Worm (Caenorhabditis elegans): Measurements from ENCODE around the gene str-87.

str-87 gene

DNA sequence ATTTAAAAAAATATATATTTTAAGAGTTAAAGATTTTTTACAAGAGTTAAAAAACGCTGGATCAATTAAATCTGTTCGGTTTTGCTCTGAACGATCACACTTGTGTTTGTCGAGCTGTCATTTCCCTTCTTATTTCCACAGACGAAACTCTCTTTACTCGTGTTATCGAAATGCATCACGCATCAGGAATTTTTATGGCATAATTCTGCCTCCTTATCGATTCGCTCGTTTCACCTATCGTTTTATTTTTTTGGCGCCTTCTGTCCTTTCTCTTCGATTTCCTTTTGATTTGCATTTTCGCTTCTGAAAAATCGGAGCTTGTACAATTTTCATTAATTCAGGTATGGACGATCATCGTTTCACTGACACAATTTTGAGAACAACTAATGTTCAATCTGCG, 39.6 kb downstream of the str-87 start:
- TF ChIP-seq dmd-4 (tag; optimal IDR thresholded peaks at IDR 0.05; ENCODE audit: borderline replicate concordance), result no peak
- TF ChIP-seq elt-4 (tag; optimal IDR thresholded peaks at IDR 0.05), result no peak
- no peak for TF ChIP-seq F13H6.1 (tag; optimal IDR thresholded peaks at IDR 0.05)
- TF ChIP-seq hlh-8 (tag; optimal IDR thresholded peaks at IDR 0.05), result no peak
- TF ChIP-seq pros-1 (tag; optimal IDR thresholded peaks at IDR 0.05), result no peak
- TF ChIP-seq sdc-2 (tag; optimal IDR thresholded peaks at IDR 0.05), result no peak
- TF ChIP-seq madf-2 (tag; optimal IDR thresholded peaks at IDR 0.05), result no peak
- no peak for TF ChIP-seq ceh-31 (tag; optimal IDR thresholded peaks at IDR 0.05)
- no peak for TF ChIP-seq ahr-1 (tag; optimal IDR thresholded peaks at IDR 0.05)
- no peak for TF ChIP-seq fkh-6 (tag; optimal IDR thresholded peaks at IDR 0.05)
- no peak for TF ChIP-seq K02D7.2 (tag; optimal IDR thresholded peaks at IDR 0.05)
- TF ChIP-seq unc-42 (tag; optimal IDR thresholded peaks at IDR 0.05), result no peak
- no peak for TF ChIP-seq lim-6 (tag; optimal IDR thresholded peaks at IDR 0.05)
- TF ChIP-seq unc-3 (GFP tag; conservative IDR thresholded peaks at IDR 0.05), result no peak
- TF ChIP-seq unc-3 (tag; optimal IDR thresholded peaks at IDR 0.05), result no peak
- TF ChIP-seq ceh-45 (GFP tag; IDR thresholded peaks at IDR 0.05), result no peak

DNA sequence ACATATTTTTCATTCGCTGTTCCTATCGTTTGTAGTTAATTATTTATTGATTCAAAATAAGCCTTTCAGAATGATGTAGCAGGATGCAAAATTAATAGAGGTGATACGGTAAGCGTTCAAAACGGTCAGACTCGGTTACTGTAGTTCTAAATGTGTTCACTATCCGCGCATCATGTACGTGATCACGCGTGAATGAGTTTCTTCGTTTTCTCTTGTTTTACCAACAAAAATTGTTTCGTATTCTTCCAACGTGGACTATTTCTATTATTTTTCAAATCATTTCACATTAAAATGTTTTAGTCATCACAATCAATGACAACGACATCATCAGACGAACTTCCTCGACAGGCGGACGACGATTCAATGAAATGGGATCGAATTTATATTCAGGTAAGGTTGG, 40.5 kb downstream of the str-87 start, which contains the start of gene gck-1:
gck-1 (plus strand) TSS at position 301 of the 400 bp plus-strand sequence.
- TF ChIP-seq ceh-9 (tag; optimal IDR thresholded peaks at IDR 0.05) (no peak), C38D4.7 (GFP tag; optimal IDR thresholded peaks at IDR 0.05) (no peak), T23F11.4 (GFP tag; optimal IDR thresholded peaks at IDR 0.05) (no peak), syd-9 (tag; optimal IDR thresholded peaks at IDR 0.05) (no peak), sdc-2 (tag; optimal IDR thresholded peaks at IDR 0.05) (no peak), unc-3 (GFP tag; conservative IDR thresholded peaks at IDR 0.05) (no peak), unc-3 (tag; optimal IDR thresholded peaks at IDR 0.05) (no peak), fax-1 (tag; optimal IDR thresholded peaks at IDR 0.05) (no peak), ceh-18 (tag; optimal IDR thresholded peaks at IDR 0.05) (no peak), rnt-1 (tag; optimal IDR thresholded peaks at IDR 0.05) (no peak), ceh-34 (tag; optimal IDR thresholded peaks at IDR 0.05) (no peak), elt-4 (tag; optimal IDR thresholded peaks at IDR 0.05) (no peak), sox-4 (tag; optimal IDR thresholded peaks at IDR 0.05) (no peak), fkh-10 (GFP tag; optimal IDR thresholded peaks at IDR 0.05) (no peak), ceh-30 (tag; optimal IDR thresholded peaks at IDR 0.05) (no peak), elt-2 (tag; optimal IDR thresholded peaks at IDR 0.05) (no peak), tbx-2 (tag; optimal IDR thresholded peaks at IDR 0.05) (no peak), ahr-1 (tag; optimal IDR thresholded peaks at IDR 0.05) (no peak)

DNA sequence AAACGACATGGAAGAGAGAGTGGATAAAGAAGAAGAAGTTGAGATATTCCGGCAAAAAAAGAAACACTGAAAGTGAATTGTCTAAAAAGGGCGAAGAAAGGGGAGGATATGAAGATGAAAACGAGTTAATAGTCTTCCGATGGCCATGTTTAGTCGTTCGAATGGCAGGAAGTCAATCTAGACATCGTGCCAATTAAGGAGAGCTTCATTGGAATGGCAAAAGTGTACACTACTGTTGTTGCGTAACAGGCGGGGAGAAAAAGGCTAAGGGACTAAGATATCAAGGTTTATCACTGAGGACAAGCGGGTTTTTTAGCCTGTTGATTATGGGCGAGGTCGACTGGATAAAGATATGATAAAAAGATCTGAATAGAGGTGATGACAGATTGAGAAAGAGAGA, 41.9 kb downstream of the str-87 start:
- TF ChIP-seq rnt-1 (tag; optimal IDR thresholded peaks at IDR 0.05) (no peak), pax-1 (tag; optimal IDR thresholded peaks at IDR 0.05) (no peak), hlh-30 (tag; optimal IDR thresholded peaks at IDR 0.05; ENCODE audit: insufficient read depth) (no peak), ceh-2 (tag; optimal IDR thresholded peaks at IDR 0.05) (no peak), sox-4 (tag; optimal IDR thresholded peaks at IDR 0.05) (no peak), ceh-45 (GFP tag; IDR thresholded peaks at IDR 0.05) (no peak)

DNA sequence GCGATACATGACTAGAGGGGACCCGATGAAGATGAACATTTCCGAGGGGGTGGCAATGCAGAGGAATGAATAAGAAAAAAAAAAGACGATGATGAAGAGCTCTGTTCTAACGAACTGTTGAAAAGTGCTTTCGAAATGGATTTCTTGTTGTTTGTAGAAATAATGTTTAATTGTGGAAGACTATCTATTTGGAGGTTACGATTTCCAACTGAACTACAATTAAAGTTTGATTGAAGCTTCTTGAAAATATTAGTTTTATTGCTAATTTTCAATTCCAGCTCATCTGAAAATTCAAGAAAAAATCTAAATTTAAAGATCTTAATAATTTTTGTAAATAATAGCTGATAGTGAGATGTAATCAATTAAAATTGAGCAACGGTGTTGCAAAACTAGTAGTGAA, 43.5 kb downstream of the str-87 start:
- TF ChIP-seq hlh-30 (tag; optimal IDR thresholded peaks at IDR 0.05; ENCODE audit: insufficient read depth) (no peak), pha-2 (tag; optimal IDR thresholded peaks at IDR 0.05) (no peak), hlh-13 (GFP tag; optimal IDR thresholded peaks at IDR 0.05) (no peak), nhr-11 (tag; optimal IDR thresholded peaks at IDR 0.05) (no peak), ceh-2 (tag; optimal IDR thresholded peaks at IDR 0.05) (no peak), unc-3 (GFP tag; conservative IDR thresholded peaks at IDR 0.05) (no peak), unc-3 (tag; optimal IDR thresholded peaks at IDR 0.05) (no peak), ama-1 (optimal IDR thresholded peaks at IDR 0.05) (no peak), ceh-34 (tag; optimal IDR thresholded peaks at IDR 0.05) (no peak), mec-3 (tag; optimal IDR thresholded peaks at IDR 0.05; ENCODE audit: borderline replicate concordance) (no peak), ets-4 (tag; optimal IDR thresholded peaks at IDR 0.05) (no peak), lin-11 (tag; optimal IDR thresholded peaks at IDR 0.05) (no peak), sox-2 (GFP tag; IDR thresholded peaks at IDR 0.05) (no peak), lim-6 (tag; optimal IDR thresholded peaks at IDR 0.05) (no peak), zip-5 (tag; optimal IDR thresholded peaks at IDR 0.05) (no peak)

All from whole organism, late embryonic.